Fruit fly (Drosophila melanogaster): ENCODE data around the gene CG13073.

The CG13073 gene

DNA sequence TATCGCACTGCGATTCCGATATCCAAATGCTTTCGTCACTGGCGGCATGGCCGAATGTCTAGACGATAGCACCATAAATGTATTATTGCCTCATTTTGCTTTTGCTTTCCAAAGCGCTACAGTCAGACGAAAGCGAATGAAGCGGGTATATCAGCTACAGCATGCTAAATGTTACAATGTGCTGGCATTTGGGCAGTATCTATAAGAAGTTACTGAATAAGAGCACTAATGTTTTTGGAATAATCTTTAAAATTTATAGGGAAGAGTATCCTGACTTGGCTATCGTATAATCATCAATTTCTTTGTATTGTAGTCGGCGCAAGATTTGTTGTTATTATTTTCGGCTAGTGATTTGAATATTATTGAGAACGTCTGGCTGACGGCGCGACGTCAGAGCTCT, 13.9 kb downstream of the CG13073 start (continued):
- TF ChIP-seq CG17568 (GFP tag; optimal IDR thresholded peaks at IDR 0.05) (peak; percentile 56), inv (GFP tag; IDR thresholded peaks at IDR 0.05; ENCODE audit: partially characterized antibody) (no peak), ab (GFP tag; optimal IDR thresholded peaks at IDR 0.05) (peak; percentile 61), Dll (GFP tag; IDR thresholded peaks at IDR 0.05; ENCODE audit: partially characterized antibody) (no peak), twi (tag; optimal IDR thresholded peaks at IDR 0.05) (no peak), Drgx (GFP tag; IDR thresholded peaks at IDR 0.05) (peak; percentile 47), az2 (GFP tag; optimal IDR thresholded peaks at IDR 0.05) (peak; percentile 66), tna (GFP tag; IDR thresholded peaks at IDR 0.05; ENCODE audit: partially characterized antibody) (no peak), CG1603 (tag; optimal IDR thresholded peaks at IDR 0.05) (peak; percentile 86), CG15011 (GFP tag; optimal IDR thresholded peaks at IDR 0.05) (peak; percentile 69), yki (optimal IDR thresholded peaks at IDR 0.05) (no peak), mld (GFP tag; IDR thresholded peaks at IDR 0.05; ENCODE audit: partially characterized antibody) (no peak), CG10147 (GFP tag; optimal IDR thresholded peaks at IDR 0.05) (peak; percentile 75), Rx (GFP tag; IDR thresholded peaks at IDR 0.05) (peak; percentile 63), Mes4 (GFP tag; optimal IDR thresholded peaks at IDR 0.05) (peak; percentile 9), CkIIα-i1 (GFP tag; IDR thresholded peaks at IDR 0.05) (peak; percentile 75; the same call in 1 of the 2 replicates), wor (GFP tag; IDR thresholded peaks at IDR 0.05) (peak; percentile 52; the same call in 1 of the 2 replicates), Hsf (GFP tag; optimal IDR thresholded peaks at IDR 0.05) (peak; percentile 78), psq (GFP tag; optimal IDR thresholded peaks at IDR 0.05) (no peak), CG3281 (GFP tag; optimal IDR thresholded peaks at IDR 0.05) (peak; percentile 85), Stat92E (GFP tag; optimal IDR thresholded peaks at IDR 0.05) (no peak), ftz-f1 (GFP tag; optimal IDR thresholded peaks at IDR 0.05) (no peak), CG11696 (GFP tag; IDR thresholded peaks at IDR 0.05) (peak; percentile 75), hkb (optimal IDR thresholded peaks at IDR 0.05) (no peak), hkb (GFP tag; IDR thresholded peaks at IDR 0.05) (peak; percentile 81), CG15601 (tag; optimal IDR thresholded peaks at IDR 0.05) (no peak), Hmr (GFP tag; optimal IDR thresholded peaks at IDR 0.05) (peak; percentile 86), crc (GFP tag; optimal IDR thresholded peaks at IDR 0.05) (peak; percentile 71), CG8944 (GFP tag; optimal IDR thresholded peaks at IDR 0.05) (peak; percentile 77), H15 (GFP tag; IDR thresholded peaks at IDR 0.05) (peak; percentile 81), CoRest (tag; optimal IDR thresholded peaks at IDR 0.05) (peak; percentile 78), sna (GFP tag; IDR thresholded peaks at IDR 0.05; ENCODE audit: partially characterized antibody) (no peak), CG7839 (tag; optimal IDR thresholded peaks at IDR 0.05) (peak; percentile 90), Dip2 (GFP tag; IDR thresholded peaks at IDR 0.05) (peak; percentile 46; the same call in 1 of the 2 replicates), BtbVII (GFP tag; optimal IDR thresholded peaks at IDR 0.05) (peak; percentile 73), nmo (GFP tag; optimal IDR thresholded peaks at IDR 0.05) (peak; percentile 74), run (tag; optimal IDR thresholded peaks at IDR 0.05) (peak; percentile 16), CG17829 (tag; optimal IDR thresholded peaks at IDR 0.05) (peak; percentile 55), crol (GFP tag; IDR thresholded peaks at IDR 0.05) (no peak), Mrtf (GFP tag; IDR thresholded peaks at IDR 0.05) (no peak; the same call in 1 of the 3 replicates), D (optimal IDR thresholded peaks at IDR 0.05) (no peak), D (GFP tag; optimal IDR thresholded peaks at IDR 0.05) (peak; percentile 42), pb (GFP tag; optimal IDR thresholded peaks at IDR 0.05) (peak; percentile 53), CG9932 (GFP tag; IDR thresholded peaks at IDR 0.05) (no peak), CG10543 (GFP tag; optimal IDR thresholded peaks at IDR 0.05) (peak; percentile 40), ind (GFP tag; optimal IDR thresholded peaks at IDR 0.05) (peak; percentile 86), Fer2 (tag; optimal IDR thresholded peaks at IDR 0.05) (peak; percentile 53), CG17385 (GFP tag; optimal IDR thresholded peaks at IDR 0.05) (peak; percentile 76), Hr78 (GFP tag; optimal IDR thresholded peaks at IDR 0.05) (no peak), HmgD (GFP tag; optimal IDR thresholded peaks at IDR 0.05) (peak; percentile 6), CG4730 (GFP tag; IDR thresholded peaks at IDR 0.05) (peak; percentile 80)

Data from whole organism, embryonic.